Fruit fly (Drosophila melanogaster) whole organism, embryonic: ENCODE data around the gene mldr.

Experiments
- Blimp-1 ChIP-seq: fragments of 200-800 bp; sonication (Bioruptor generic); optimal IDR thresholded peaks from 3 replicates; lab custom pipeline; 2018; ENCODE audit warnings: missing biosample characterization, missing genetic modification characterization, mild to moderate bottlenecking, moderate library complexity, missing genetic modification reagents
- CG10959 ChIP-seq: fragments of 200-800 bp; sonication (Bioruptor generic); IDR thresholded peaks from 2 replicates; pipeline ENCODE4 v1.3.6; 2022; ENCODE audit warnings: missing biosample characterization, missing genetic modification characterization
- CG11085 ChIP-seq: fragments of 200-800 bp; sonication (Bioruptor generic); IDR thresholded peaks from 2 replicates; pipeline ENCODE4 v1.3.6; 2022; ENCODE audit warnings: missing biosample characterization, missing genetic modification characterization
- CG11560 ChIP-seq: fragments of 200-800 bp; sonication (Bioruptor generic); IDR thresholded peaks from 3 replicates; pipeline ENCODE4 v1.3.6; 2022; ENCODE audit warnings: missing biosample characterization, missing genetic modification characterization
- CG12071 ChIP-seq: fragments of 200-800 bp; sonication (Bioruptor generic); optimal IDR thresholded peaks from 3 replicates; lab custom pipeline; 2018; ENCODE audit warnings: missing biosample characterization, mild to moderate bottlenecking, missing genetic modification characterization
- CG12104 ChIP-seq: fragments of 200-800 bp; sonication (Bioruptor generic); optimal IDR thresholded peaks from 3 replicates; lab custom pipeline; 2016; ENCODE audit warnings: missing biosample characterization, missing genetic modification characterization
- CG12769 ChIP-seq: fragments of 200-800 bp; sonication (Bioruptor generic); optimal IDR thresholded peaks from 2 replicates; lab custom pipeline; 2019; ENCODE audit warnings: missing biosample characterization, mild to moderate bottlenecking, missing genetic modification characterization, moderate library complexity
- CG13296 ChIP-seq: fragments of 200-800 bp; sonication (Bioruptor generic); optimal IDR thresholded peaks from 3 replicates; lab custom pipeline; 2018; ENCODE audit warnings: missing biosample characterization, mild to moderate bottlenecking, missing genetic modification characterization
- CG14710 ChIP-seq: fragments of 200-800 bp; sonication (Bioruptor generic); optimal IDR thresholded peaks from 3 replicates; lab custom pipeline; 2019; ENCODE audit warnings: missing biosample characterization, mild to moderate bottlenecking, missing genetic modification characterization, moderate library complexity
- CG1603 ChIP-seq: fragments of 200-800 bp; sonication (Bioruptor generic); optimal IDR thresholded peaks from 2 replicates; lab custom pipeline; 2019; ENCODE audit warnings: missing biosample characterization, mild to moderate bottlenecking, missing genetic modification characterization, moderate library complexity
- CG17385 ChIP-seq: fragments of 200-800 bp; sonication (Bioruptor generic); optimal IDR thresholded peaks from 3 replicates; lab custom pipeline; 2018; ENCODE audit warnings: missing biosample characterization, mild to moderate bottlenecking, missing genetic modification characterization
- CG2712 ChIP-seq: fragments of 200-800 bp; optimal IDR thresholded peaks from 3 replicates; lab custom pipeline; 2019; ENCODE audit warnings: missing biosample characterization, mild to moderate bottlenecking, missing genetic modification characterization, moderate library complexity
- CG31441 ChIP-seq: fragments of 200-800 bp; sonication (Bioruptor generic); IDR thresholded peaks from 2 replicates; pipeline ENCODE4 v1.3.6; 2022; ENCODE audit warnings: missing biosample characterization, missing genetic modification characterization
- CG34422 ChIP-seq: fragments of 200-800 bp; sonication (Bioruptor generic); IDR thresholded peaks from 3 replicates; pipeline ENCODE4 v1.3.6; 2022; ENCODE audit warnings: missing biosample characterization, missing genetic modification characterization
- CG4360 ChIP-seq: fragments of 200-800 bp; sonication (Bioruptor generic); IDR thresholded peaks from 2 replicates; pipeline ENCODE4 v1.3.6; 2022; ENCODE audit warnings: missing biosample characterization, missing genetic modification characterization
- CG43689 ChIP-seq: fragments of 200-800 bp; sonication (Bioruptor generic); IDR thresholded peaks from 2 replicates; pipeline ENCODE4 v1.3.6; 2022; ENCODE audit warnings: missing biosample characterization, missing genetic modification characterization
- CG4854 ChIP-seq: fragments of 200-800 bp; sonication (Bioruptor generic); optimal IDR thresholded peaks from 2 replicates; lab custom pipeline; 2016; ENCODE audit warnings: missing biosample characterization, missing genetic modification characterization, inconsistent platforms
- CG6175 ChIP-seq: fragments of 200-800 bp; sonication (Bioruptor generic); IDR thresholded peaks from 3 replicates; pipeline ENCODE4 v1.3.6; 2022; ENCODE audit warnings: missing biosample characterization, missing genetic modification characterization
- CG6272 ChIP-seq: fragments of 200-800 bp; sonication (Bioruptor generic); IDR thresholded peaks from 2 replicates; pipeline ENCODE4 v1.3.6; 2022; ENCODE audit warnings: missing biosample characterization, missing genetic modification characterization
- CG7928 ChIP-seq: fragments of 200-800 bp; sonication (Bioruptor generic); optimal IDR thresholded peaks from 2 replicates; lab custom pipeline; 2017; ENCODE audit warnings: missing biosample characterization, mild to moderate bottlenecking, missing genetic modification characterization
- CG7987 ChIP-seq: fragments of 200-800 bp; sonication (Bioruptor generic); optimal IDR thresholded peaks from 2 replicates; lab custom pipeline; 2018; ENCODE audit warnings: missing biosample characterization, mild to moderate bottlenecking, missing genetic modification characterization, moderate library complexity
- CG8089 ChIP-seq: fragments of 200-800 bp; sonication (Bioruptor generic); optimal IDR thresholded peaks from 3 replicates; lab custom pipeline; 2016; ENCODE audit warnings: missing biosample characterization, missing genetic modification characterization
- CG8359 ChIP-seq: fragments of 200-800 bp; sonication (Bioruptor generic); optimal IDR thresholded peaks from 2 replicates; lab custom pipeline; 2017; ENCODE audit warnings: missing biosample characterization, mild to moderate bottlenecking, missing genetic modification characterization, borderline replicate concordance
- CG8388 ChIP-seq: fragments of 200-800 bp; sonication (Bioruptor generic); optimal IDR thresholded peaks from 2 replicates; lab custom pipeline; 2019; ENCODE audit warnings: missing biosample characterization, mild to moderate bottlenecking, missing genetic modification characterization, moderate library complexity
- CG9876 ChIP-seq: fragments of 200-800 bp; sonication (Bioruptor generic); optimal IDR thresholded peaks from 2 replicates; lab custom pipeline; 2016; ENCODE audit warnings: missing biosample characterization, missing genetic modification characterization
- Dfd ChIP-seq, 2 experiments: fragments of >200 bp; optimal IDR thresholded peaks; 2 replicates each; lab custom pipeline; 2017; ENCODE audit warnings: missing biosample characterization in 2 of 2, missing genetic modification characterization in 2 of 2
- GATAe ChIP-seq: fragments of 200-800 bp; sonication (Bioruptor generic); conservative IDR thresholded peaks from 2 replicates; pipeline ENCODE4 v1.3.6; 2022; ENCODE audit warnings: missing biosample characterization, missing genetic modification characterization
- H15 ChIP-seq: fragments of 200-800 bp; sonication (Bioruptor generic); IDR thresholded peaks from 3 replicates; pipeline ENCODE4 v1.3.6; 2022; ENCODE audit warnings: missing biosample characterization, missing genetic modification characterization
- HLHmδ ChIP-seq: fragments of 200-800 bp; sonication (Bioruptor generic); optimal IDR thresholded peaks from 2 replicates; lab custom pipeline; 2018; ENCODE audit warnings: missing biosample characterization, mild to moderate bottlenecking, missing genetic modification characterization, moderate library complexity
- HmgD ChIP-seq: fragments of 200-800 bp; sonication (Bioruptor generic); optimal IDR thresholded peaks from 3 replicates; lab custom pipeline; 2016; ENCODE audit warnings: missing biosample characterization, missing genetic modification characterization
- Hmr ChIP-seq: fragments of 200-800 bp; sonication (Bioruptor generic); optimal IDR thresholded peaks from 3 replicates; lab custom pipeline; 2017; ENCODE audit warnings: mild to moderate bottlenecking, missing biosample characterization, missing genetic modification reagents, missing genetic modification characterization
- NC2β ChIP-seq: fragments of 200-800 bp; sonication (Bioruptor generic); optimal IDR thresholded peaks from 2 replicates; lab custom pipeline; 2016; ENCODE audit warnings: missing biosample characterization, missing genetic modification characterization
- Nf-YB ChIP-seq: fragments of 200-800 bp; sonication (Bioruptor generic); optimal IDR thresholded peaks from 3 replicates; lab custom pipeline; 2019; ENCODE audit warnings: missing biosample characterization, mild to moderate bottlenecking, missing genetic modification characterization, moderate library complexity
- Stat92E ChIP-seq, 3 experiments: fragments of >200 bp in 2 of 3; fragments of 200-800 bp in 1 of 3; sonication (Bioruptor generic) in 1 of 3; optimal IDR thresholded peaks; 2 replicates each; lab custom pipeline; 2017 to 2019; ENCODE audit warnings: missing biosample characterization in 3 of 3, missing genetic modification characterization in 3 of 3, mild to moderate bottlenecking in 1 of 3, moderate library complexity in 1 of 3
- ash1 ChIP-seq: fragments of 200-800 bp; sonication (Bioruptor generic); optimal IDR thresholded peaks from 2 replicates; lab custom pipeline; 2018; ENCODE audit warnings: missing biosample characterization, mild to moderate bottlenecking, missing genetic modification characterization
- ato ChIP-seq: fragments of 200-800 bp; sonication (Bioruptor generic); IDR thresholded peaks from 2 replicates; pipeline ENCODE4 v1.3.6; 2022; ENCODE audit warnings: missing biosample characterization, missing genetic modification characterization; ENCODE audit not compliant: partially characterized antibody
- btn ChIP-seq: fragments of 200-800 bp; sonication (Bioruptor generic); optimal IDR thresholded peaks from 2 replicates; lab custom pipeline; 2016; ENCODE audit warnings: missing biosample characterization, missing genetic modification characterization
- da ChIP-seq: fragments of 200-800 bp; sonication (Bioruptor generic); optimal IDR thresholded peaks from 2 replicates; lab custom pipeline; 2016; ENCODE audit warnings: missing biosample characterization, missing genetic modification characterization
- eve ChIP-seq, 2 experiments: fragments of >200 bp; optimal IDR thresholded peaks; 2 replicates each; lab custom pipeline; 2017; ENCODE audit warnings: missing biosample characterization in 2 of 2, missing genetic modification characterization in 2 of 2
- gsb ChIP-seq: fragments of 200-800 bp; sonication (Bioruptor generic); IDR thresholded peaks from 2 replicates; pipeline ENCODE4 v1.3.6; 2022; ENCODE audit warnings: missing biosample characterization, missing genetic modification characterization
- lbe ChIP-seq: fragments of 200-800 bp; sonication (Bioruptor generic); optimal IDR thresholded peaks from 2 replicates; lab custom pipeline; 2016; ENCODE audit warnings: missing biosample characterization, mild to moderate bottlenecking, missing genetic modification characterization
- mam ChIP-seq: fragments of 200-800 bp; sonication (Bioruptor generic); optimal IDR thresholded peaks from 3 replicates; lab custom pipeline; 2016; ENCODE audit warnings: missing biosample characterization, missing genetic modification characterization
- org-1 ChIP-seq: fragments of 200-800 bp; sonication (Bioruptor generic); optimal IDR thresholded peaks from 2 replicates; lab custom pipeline; 2017; ENCODE audit warnings: missing biosample characterization, missing genetic modification characterization
- pb ChIP-seq: fragments of 200-800 bp; sonication (Bioruptor generic); optimal IDR thresholded peaks from 3 replicates; lab custom pipeline; 2016; ENCODE audit warnings: missing biosample characterization, missing genetic modification characterization
- sna ChIP-seq: fragments of 200-800 bp; sonication (Bioruptor generic); IDR thresholded peaks from 2 replicates; pipeline ENCODE4 v1.3.6; 2022; ENCODE audit warnings: missing biosample characterization, missing genetic modification characterization; ENCODE audit not compliant: partially characterized antibody
- ssp ChIP-seq: fragments of 200-800 bp; sonication (Bioruptor generic); IDR thresholded peaks from 2 replicates; pipeline ENCODE4 v1.3.6; 2022; ENCODE audit warnings: missing biosample characterization, missing genetic modification characterization
- sug ChIP-seq: fragments of 200-800 bp; optimal IDR thresholded peaks from 2 replicates; lab custom pipeline; 2019; ENCODE audit warnings: missing biosample characterization, mild to moderate bottlenecking, missing genetic modification characterization, moderate library complexity
- tin ChIP-seq: fragments of 200-800 bp; sonication (Bioruptor generic); optimal IDR thresholded peaks from 3 replicates; lab custom pipeline; 2016; ENCODE audit warnings: missing biosample characterization, missing genetic modification characterization
- trem ChIP-seq: fragments of 200-800 bp; optimal IDR thresholded peaks from 3 replicates; lab custom pipeline; 2019; ENCODE audit warnings: missing biosample characterization, mild to moderate bottlenecking, missing genetic modification characterization, moderate library complexity
- z ChIP-seq: fragments of 200-800 bp; sonication (Bioruptor generic); IDR thresholded peaks from 3 replicates; pipeline ENCODE4 v1.3.6; 2022; ENCODE audit warnings: missing biosample characterization, missing genetic modification characterization

Gene mldr

DNA sequence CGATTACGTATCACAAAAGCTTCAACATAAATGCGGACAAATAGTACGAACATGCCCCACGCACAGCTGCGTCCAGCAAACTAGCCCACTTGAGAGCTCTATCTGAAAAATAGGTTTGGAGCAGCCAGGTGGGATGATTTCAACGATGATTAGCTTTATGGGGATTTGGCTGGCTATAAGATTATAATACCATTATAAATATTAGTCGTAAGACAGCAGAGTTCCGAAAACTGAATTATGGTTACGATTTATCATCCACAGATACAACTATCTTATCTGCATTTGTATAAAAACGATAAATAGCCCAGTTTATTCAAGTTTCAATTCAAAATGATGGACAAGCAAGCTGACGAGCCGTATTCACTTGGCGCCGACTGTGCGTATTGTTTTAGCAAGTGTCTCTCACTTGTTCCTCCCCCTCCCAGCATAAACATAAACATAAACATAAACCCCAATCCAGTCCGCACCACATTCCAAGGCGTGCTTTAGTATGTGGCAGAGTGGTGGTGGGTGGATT, 27.4 kb upstream of the mldr start (continued):
- TF ChIP-seq mam, result peak; percentile 60
- TF ChIP-seq CG6175 (GFP tag; lab: Robert Waterston, UW), result peak; percentile 45; the same call in 1 of the 3 replicates
- no peak for TF ChIP-seq CG4360 (GFP tag; lab: Robert Waterston, UW)
- TF ChIP-seq lbe, result no peak
- peak; percentile 65 for TF ChIP-seq gsb (GFP tag; lab: Robert Waterston, UW)
- TF ChIP-seq btn (GFP tag; lab: Kevin White, UChicago), result no peak
- 0 out of 3 replicates have a peak, but pooled peaks have one; percentile 41 for TF ChIP-seq CG11560 (tag; lab: Robert Waterston, UW)
- TF ChIP-seq Dfd (GFP tag; optimal IDR thresholded peaks at IDR 0.05; lab: Kevin White, UChicago), result no peak
- TF ChIP-seq NC2β, result no peak
- 0 out of 2 replicates have a peak, but pooled peaks have one; percentile 20 for TF ChIP-seq CG43689 (GFP tag; lab: Robert Waterston, UW)
- TF ChIP-seq ash1 (GFP tag; lab: Kevin White, UChicago), result no peak
- TF ChIP-seq da (GFP tag; lab: Kevin White, UChicago), result no peak
- no peak for TF ChIP-seq z (GFP tag; lab: Robert Waterston, UW)
- TF ChIP-seq H15 (GFP tag; lab: Robert Waterston, UW), result no peak
- TF ChIP-seq ssp, result peak; percentile 37; the same call in 1 of the 2 replicates
- TF ChIP-seq pb (GFP tag; lab: Kevin White, UChicago), result peak; percentile 40
- peak; percentile 52 for TF ChIP-seq tin
- peak; percentile 40 for TF ChIP-seq CG8359
- no peak for TF ChIP-seq sna (GFP tag; lab: Robert Waterston, UW)
- TF ChIP-seq CG8388 (GFP tag; lab: Kevin White, UChicago), result peak; percentile 63
- TF ChIP-seq CG9876, result no peak
- TF ChIP-seq CG13296, result peak; percentile 87
- TF ChIP-seq eve (GFP tag; optimal IDR thresholded peaks at IDR 0.05; lab: Kevin White, UChicago), result no peak
- TF ChIP-seq Nf-YB (GFP tag; lab: Kevin White, UChicago), result peak; percentile 49
- TF ChIP-seq CG14710, result peak; percentile 47
- TF ChIP-seq CG11085, result 0 out of 2 replicates have a peak, but pooled peaks have one; percentile 25
- no peak for TF ChIP-seq GATAe
- TF ChIP-seq HmgD (GFP tag; lab: Kevin White, UChicago), result no peak
- peak; percentile 77 for TF ChIP-seq CG17385 (GFP tag; lab: Kevin White, UChicago)
- no peak for TF ChIP-seq Stat92E (GFP tag; optimal IDR thresholded peaks at IDR 0.05; lab: Kevin White, UChicago)
- peak; percentile 52 for TF ChIP-seq CG12104 (GFP tag; lab: Kevin White, UChicago)
- peak; percentile 74 for TF ChIP-seq CG12071 (GFP tag; lab: Kevin White, UChicago)
- TF ChIP-seq CG1603 (tag; lab: Kevin White, UChicago), result peak; percentile 63
- no peak for TF ChIP-seq HLHmδ (GFP tag; lab: Kevin White, UChicago)
- no peak for TF ChIP-seq CG10959
- peak; percentile 22 for TF ChIP-seq trem (tag; lab: Kevin White, UChicago)
- peak; percentile 77 for TF ChIP-seq CG2712 (tag; lab: Kevin White, UChicago)
- peak; percentile 44 for TF ChIP-seq CG7987 (GFP tag; lab: Kevin White, UChicago)
- TF ChIP-seq CG8089 (GFP tag; lab: Kevin White, UChicago), result no peak
- TF ChIP-seq CG4854, result peak; percentile 61
- TF ChIP-seq Hmr (GFP tag; lab: Kevin White, UChicago), result peak; percentile 88
- peak; percentile 81 for TF ChIP-seq CG31441 (GFP tag; lab: Robert Waterston, UW)
- peak; percentile 70 for TF ChIP-seq Blimp-1 (GFP tag; lab: Kevin White, UChicago)
- TF ChIP-seq org-1, result peak; percentile 79
- TF ChIP-seq CG12769 (tag; lab: Kevin White, UChicago), result peak; percentile 76
- TF ChIP-seq sug (tag; lab: Kevin White, UChicago), result peak; percentile 95
- TF ChIP-seq CG7928 (GFP tag; lab: Kevin White, UChicago), result peak; percentile 40
- TF ChIP-seq ato (GFP tag; lab: Robert Waterston, UW), result no peak
- peak; percentile 33; the same call in 1 of the 2 replicates for TF ChIP-seq CG6272 (GFP tag; lab: Robert Waterston, UW)
- peak; percentile 45; the same call in 2 of the 3 replicates for TF ChIP-seq CG34422 (GFP tag; lab: Robert Waterston, UW)
